Worm (Caenorhabditis elegans): Measurements from ENCODE around the gene let-19.
A peak's percentile ranks its signal among the peaks of the same experiment; 100 is the strongest.

let-19 gene

DNA sequence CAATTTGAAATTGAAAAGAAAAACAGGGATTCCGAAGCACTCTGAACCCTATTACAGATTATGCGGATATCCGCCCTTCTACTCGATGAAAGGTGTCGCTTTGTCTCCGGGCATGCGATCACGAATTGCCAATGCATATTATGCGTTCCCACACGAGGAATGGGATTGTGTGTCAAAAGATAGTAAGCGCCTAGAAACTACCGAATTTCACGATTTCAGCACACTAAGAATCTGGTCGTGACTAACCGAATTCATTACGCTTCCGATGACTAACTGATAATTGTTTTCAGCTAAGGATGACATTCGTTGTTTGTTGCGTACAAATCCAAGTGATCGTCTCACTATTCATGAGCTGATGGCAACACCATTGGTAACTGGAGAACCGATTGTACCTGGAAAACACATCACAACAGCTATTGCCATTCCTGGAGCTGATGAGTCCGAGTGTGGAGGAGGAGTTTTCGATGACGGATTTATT is 24.4 kb upstream of the let-19 start (continued):
- peak; percentile 77 for TF ChIP-seq nhr-111 (GFP tag; optimal IDR thresholded peaks at IDR 0.05)
- no peak for TF ChIP-seq ceh-62 (tag; optimal IDR thresholded peaks at IDR 0.05)
- no peak for TF ChIP-seq nhr-11 (tag; optimal IDR thresholded peaks at IDR 0.05)
- TF ChIP-seq ama-1 (optimal IDR thresholded peaks at IDR 0.05), result peak; percentile 96
- no peak for TF ChIP-seq dmd-8 (GFP tag; IDR thresholded peaks at IDR 0.05)
- TF ChIP-seq sdz-12 (GFP tag; optimal IDR thresholded peaks at IDR 0.05), result peak; percentile 74
- TF ChIP-seq T26A8.4 (GFP tag; IDR thresholded peaks at IDR 0.05), result peak; percentile 64
- peak in 1 of 2 experiments; percentile 63; a peak in 1 of 4 replicates for TF ChIP-seq madf-5 (GFP tag; IDR thresholded peaks at IDR 0.05)
- TF ChIP-seq D1046.2 (GFP tag; IDR thresholded peaks at IDR 0.05), result peak; percentile 28; the same call in 1 of the 2 replicates
- TF ChIP-seq arid-1 (GFP tag; conservative IDR thresholded peaks at IDR 0.05), result 0 out of 2 replicates have a peak, but pooled peaks have one; percentile 37
- TF ChIP-seq ceh-44 (GFP tag; IDR thresholded peaks at IDR 0.05), result no peak
- no peak for TF ChIP-seq F10B5.3 (tag; optimal IDR thresholded peaks at IDR 0.05)
- TF ChIP-seq mep-1 (tag; optimal IDR thresholded peaks at IDR 0.05), result no peak

DNA sequence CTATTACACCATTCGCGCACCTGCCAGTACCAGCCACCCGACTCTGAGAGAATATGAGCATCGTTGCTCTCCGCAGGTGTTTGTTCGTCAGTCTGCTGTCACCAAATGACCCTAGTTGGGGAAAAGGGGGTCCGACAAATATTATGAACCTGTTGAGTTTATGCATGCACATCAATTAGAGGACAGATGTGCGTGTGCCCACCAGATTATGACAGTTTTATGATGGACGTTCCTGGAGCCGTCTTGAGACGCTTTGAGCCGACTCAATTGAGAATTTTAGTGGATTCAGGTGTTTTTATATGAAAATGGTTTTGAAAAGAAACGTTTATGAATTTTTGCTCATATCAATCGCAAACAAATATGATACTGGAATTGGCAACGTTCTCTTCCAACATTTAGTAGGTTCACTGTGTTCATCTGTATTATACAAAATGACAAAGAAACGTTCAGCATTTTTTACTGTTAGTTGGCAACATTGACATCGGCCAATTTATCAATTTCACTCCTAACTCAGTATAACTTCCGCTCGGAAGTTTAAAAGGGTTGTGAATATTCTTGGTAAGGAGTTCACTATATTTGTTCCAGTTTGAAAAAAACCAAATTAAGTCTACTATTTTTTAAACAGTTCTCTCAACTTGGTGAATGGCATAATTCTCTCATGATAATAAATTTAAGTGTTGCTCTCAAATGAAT is 23.4 kb upstream of the let-19 start:
- TF ChIP-seq ztf-7 (tag; optimal IDR thresholded peaks at IDR 0.05) (no peak), dmd-6 (GFP tag; IDR thresholded peaks at IDR 0.05) (peak; percentile 52), snpc-4 (tag; optimal IDR thresholded peaks at IDR 0.05) (no peak), ceh-28 (tag; optimal IDR thresholded peaks at IDR 0.05) (no peak), F49E8.2 (tag; optimal IDR thresholded peaks at IDR 0.05; ENCODE audit: borderline replicate concordance) (no peak), php-3 (GFP tag; IDR thresholded peaks at IDR 0.05) (no peak; the same call in none of the 2 replicates), nhr-11 (tag; optimal IDR thresholded peaks at IDR 0.05) (peak; percentile 23), nhr-111 (GFP tag; optimal IDR thresholded peaks at IDR 0.05) (peak; percentile 41), spr-3 (GFP tag; optimal IDR thresholded peaks at IDR 0.05) (no peak), mdt-29 (GFP tag; IDR thresholded peaks at IDR 0.05) (peak; percentile 48; the same call in 1 of the 2 replicates), mdl-1 (tag; optimal IDR thresholded peaks at IDR 0.05) (peak in 1 of 2 experiments; percentile 6), dve-1 (tag; optimal IDR thresholded peaks at IDR 0.05; ENCODE audit: insufficient read depth) (peak; percentile 75), ces-1 (GFP tag; optimal IDR thresholded peaks at IDR 0.05) (no peak), zfp-2 (tag; optimal IDR thresholded peaks at IDR 0.05) (no peak), cey-2 (tag; optimal IDR thresholded peaks at IDR 0.05; ENCODE audit: borderline replicate concordance, insufficient read depth) (no peak), zfp-3 (GFP tag; conservative IDR thresholded peaks at IDR 0.05) (peak; percentile 96), sdz-12 (GFP tag; optimal IDR thresholded peaks at IDR 0.05) (no peak), lim-7 (GFP tag; IDR thresholded peaks at IDR 0.05) (peak; percentile 60; the same call in 1 of the 2 replicates), jun-1 (tag; optimal IDR thresholded peaks at IDR 0.05) (no peak), R02D3.7 (tag; optimal IDR thresholded peaks at IDR 0.05) (no peak), ceh-20 (GFP tag; IDR thresholded peaks at IDR 0.05) (peak; percentile 78; the same call in 1 of the 2 replicates), nhr-25 (tag; optimal IDR thresholded peaks at IDR 0.05; ENCODE audit: borderline replicate concordance, insufficient read depth) (peak; percentile 67), egl-43 (GFP tag; IDR thresholded peaks at IDR 0.05) (0 out of 2 replicates have a peak, but pooled peaks have one; percentile 25), ceh-44 (GFP tag; IDR thresholded peaks at IDR 0.05) (no peak), Y105C5A.15 (GFP tag; IDR thresholded peaks at IDR 0.05) (0 out of 2 replicates have a peak, but pooled peaks have one; percentile 34), nhr-10 (tag; optimal IDR thresholded peaks at IDR 0.05) (peak; percentile 65), tra-1 (GFP tag; IDR thresholded peaks at IDR 0.05) (peak; percentile 77; the same call in 1 of the 2 replicates), hif-1 (tag; optimal IDR thresholded peaks at IDR 0.05) (peak in 1 of 2 experiments; percentile 45), nhr-6 (tag; optimal IDR thresholded peaks at IDR 0.05) (peak; percentile 30), Y75B8A.6 (GFP tag; IDR thresholded peaks at IDR 0.05) (peak; percentile 66; the same call in 1 of the 2 replicates), madf-9 (GFP tag; conservative IDR thresholded peaks at IDR 0.05) (no peak; the same call in 1 of the 2 replicates), mxl-3 (GFP tag; optimal IDR thresholded peaks at IDR 0.05) (peak; percentile 14), aly-2 (tag; optimal IDR thresholded peaks at IDR 0.05) (no peak), zip-2 (tag; optimal IDR thresholded peaks at IDR 0.05) (no peak), aha-1 (tag) (peak; percentile 93), hlh-30 (tag; optimal IDR thresholded peaks at IDR 0.05; ENCODE audit: insufficient read depth) (peak; percentile 9), ceh-62 (tag; optimal IDR thresholded peaks at IDR 0.05) (no peak), duxl-1 (tag; optimal IDR thresholded peaks at IDR 0.05; ENCODE audit: poor library complexity) (peak; percentile 83), mep-1 (tag; optimal IDR thresholded peaks at IDR 0.05) (peak; percentile 80)

Measured in whole organism, L4 larva.